Worm (Caenorhabditis elegans) whole organism, early embryonic: Measurements from ENCODE around the gene srsx-5.

Experiments
- ama-1 ChIP-seq: fragments of 150-350 bp; optimal IDR thresholded peaks from 2 replicates; lab custom pipeline; 2014
- ceh-13 ChIP-seq: fragments of 200-800 bp; sonication (Bioruptor generic); optimal IDR thresholded peaks from 2 replicates; lab custom pipeline; 2018; ENCODE audit warnings: mild to moderate bottlenecking, missing genetic modification characterization, missing compliant biosample characterization
- ceh-36 ChIP-seq: sonication (generic microtip); optimal IDR thresholded peaks from 2 replicates; lab custom pipeline; 2016; ENCODE audit warnings: missing genetic modification characterization, inconsistent platforms, missing compliant biosample characterization
- ets-7 ChIP-seq: sonication (generic microtip); optimal IDR thresholded peaks from 2 replicates; lab custom pipeline; 2016; ENCODE audit warnings: missing genotype, missing genetic modification characterization, missing compliant biosample characterization
- flt-1 ChIP-seq: fragments of 200-800 bp; sonication (Bioruptor generic); IDR thresholded peaks from 2 replicates; pipeline ENCODE4 v1.3.6; 2022; ENCODE audit warnings: missing genetic modification characterization, missing compliant biosample characterization
- scrt-1 ChIP-seq: fragments of 200-800 bp; sonication (Bioruptor generic); IDR thresholded peaks from 2 replicates; pipeline ENCODE4 v1.3.6; 2022; ENCODE audit warnings: missing genetic modification characterization, missing compliant biosample characterization
- sea-1 ChIP-seq: fragments of 200-800 bp; sonication (Bioruptor generic); conservative IDR thresholded peaks from 2 replicates; pipeline ENCODE4 v1.3.6; 2022; ENCODE audit warnings: missing genetic modification characterization, missing compliant biosample characterization
- tbx-11 ChIP-seq: fragments of 200-800 bp; sonication (Bioruptor generic); IDR thresholded peaks from 2 replicates; pipeline ENCODE4 v1.3.6; 2022; ENCODE audit warnings: missing genetic modification characterization, missing compliant biosample characterization
- tbx-37 ChIP-seq: fragments of 200-800 bp; sonication (Bioruptor generic); conservative IDR thresholded peaks from 2 replicates; pipeline ENCODE4 v1.3.6; 2022; ENCODE audit warnings: missing genetic modification reagents, missing genetic modification characterization, missing compliant biosample characterization

DNA sequence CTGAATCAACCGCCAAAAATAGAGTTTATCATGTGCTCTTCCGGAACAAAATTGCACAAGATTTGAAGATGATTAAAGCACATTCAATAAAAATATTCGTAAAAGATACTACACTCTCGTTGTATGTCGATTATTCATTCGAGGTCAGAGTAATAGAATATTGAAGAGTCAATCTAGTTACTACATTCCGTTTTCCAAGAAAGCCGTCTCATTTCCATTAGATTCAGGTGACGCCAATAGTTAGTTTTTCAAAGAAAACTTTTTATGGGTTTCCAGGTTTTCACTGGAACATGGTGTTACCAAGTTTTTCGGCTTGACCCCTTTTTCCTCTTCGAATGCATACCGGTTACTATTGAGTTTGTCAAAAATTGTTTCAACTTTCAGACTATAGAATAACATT is 41.8 kb downstream of the srsx-5 start:
- no peak for TF ChIP-seq tbx-37 (GFP tag; lab: Robert Waterston, UW)
- TF ChIP-seq flt-1 (GFP tag; lab: Robert Waterston, UW): no peak
- TF ChIP-seq sea-1 (GFP tag; lab: Robert Waterston, UW): no peak
- TF ChIP-seq tbx-11 (GFP tag; lab: Robert Waterston, UW): no peak
- TF ChIP-seq ama-1 (lab: Kevin White, UChicago): no peak
- no peak for TF ChIP-seq ets-7 (tag; lab: Kevin White, UChicago)
- TF ChIP-seq scrt-1 (GFP tag; lab: Robert Waterston, UW): no peak
- no peak for TF ChIP-seq ceh-13 (GFP tag; lab: Kevin White, UChicago)
- no peak for TF ChIP-seq ceh-36
